Fruit fly (Drosophila melanogaster) whole organism, embryonic: ENCODE data around the gene LSm3.
A peak's percentile ranks its signal among the peaks of the same experiment; 100 is the strongest.

Experiments
- Blimp-1 ChIP-seq: fragments of 200-800 bp; sonication (Bioruptor generic); optimal IDR thresholded peaks from 3 replicates; lab custom pipeline; 2018; ENCODE audit warnings: missing biosample characterization, missing genetic modification characterization, mild to moderate bottlenecking, moderate library complexity, missing genetic modification reagents
- Bteb2 ChIP-seq: fragments of 200-800 bp; sonication (Bioruptor generic); optimal IDR thresholded peaks from 2 replicates; lab custom pipeline; 2016; ENCODE audit warnings: missing biosample characterization, missing genetic modification characterization
- CG11085 ChIP-seq: fragments of 200-800 bp; sonication (Bioruptor generic); IDR thresholded peaks from 2 replicates; pipeline ENCODE4 v1.3.6; 2022; ENCODE audit warnings: missing biosample characterization, missing genetic modification characterization
- CG11456 ChIP-seq: fragments of 200-800 bp; sonication (Bioruptor generic); IDR thresholded peaks from 3 replicates; pipeline ENCODE4 v1.3.6; 2022; ENCODE audit warnings: missing biosample characterization, missing genetic modification characterization
- CG1233 ChIP-seq: fragments of 200-800 bp; sonication (Bioruptor generic); optimal IDR thresholded peaks from 4 replicates; lab custom pipeline; 2018; ENCODE audit warnings: missing biosample characterization, mild to moderate bottlenecking, missing genetic modification characterization
- CG12769 ChIP-seq: fragments of 200-800 bp; sonication (Bioruptor generic); optimal IDR thresholded peaks from 2 replicates; lab custom pipeline; 2019; ENCODE audit warnings: missing biosample characterization, mild to moderate bottlenecking, missing genetic modification characterization, moderate library complexity
- CG13894 ChIP-seq: fragments of 200-800 bp; sonication (Bioruptor generic); optimal IDR thresholded peaks from 3 replicates; lab custom pipeline; 2018; ENCODE audit warnings: missing biosample characterization, mild to moderate bottlenecking, missing genetic modification characterization, moderate library complexity
- CG14050 ChIP-seq: fragments of 200-800 bp; sonication (Bioruptor generic); IDR thresholded peaks from 3 replicates; pipeline ENCODE4 v1.3.6; 2022; ENCODE audit warnings: missing biosample characterization, missing genetic modification characterization
- CG14441 ChIP-seq: fragments of 200-800 bp; sonication (Bioruptor generic); IDR thresholded peaks from 2 replicates; pipeline ENCODE4 v1.3.6; 2022; ENCODE audit warnings: missing biosample characterization, missing genetic modification characterization
- CG17385 ChIP-seq: fragments of 200-800 bp; sonication (Bioruptor generic); optimal IDR thresholded peaks from 3 replicates; lab custom pipeline; 2018; ENCODE audit warnings: missing biosample characterization, mild to moderate bottlenecking, missing genetic modification characterization
- CG17612 ChIP-seq: fragments of 200-800 bp; sonication (Bioruptor generic); IDR thresholded peaks from 2 replicates; pipeline ENCODE4 v1.3.6; 2022; ENCODE audit warnings: missing biosample characterization, missing genetic modification characterization
- CG2875 ChIP-seq: fragments of 200-800 bp; sonication (Bioruptor generic); optimal IDR thresholded peaks from 2 replicates; lab custom pipeline; 2017; ENCODE audit warnings: missing biosample characterization, mild to moderate bottlenecking, missing genetic modification characterization, missing genetic modification reagents
- CG3163 ChIP-seq: fragments of 200-800 bp; sonication (Bioruptor generic); optimal IDR thresholded peaks from 3 replicates; lab custom pipeline; 2016; ENCODE audit warnings: missing biosample characterization, missing genetic modification characterization
- CG3838 ChIP-seq: fragments of 200-800 bp; sonication (Bioruptor generic); optimal IDR thresholded peaks from 3 replicates; lab custom pipeline; 2016; ENCODE audit warnings: missing biosample characterization, missing genetic modification characterization
- CG4328 ChIP-seq: fragments of 200-800 bp; sonication (Bioruptor generic); optimal IDR thresholded peaks from 3 replicates; lab custom pipeline; 2017; ENCODE audit warnings: missing biosample characterization, missing genetic modification reagents, missing genetic modification characterization
- CG6791 ChIP-seq: fragments of 200-800 bp; sonication (Bioruptor generic); IDR thresholded peaks from 3 replicates; pipeline ENCODE4 v1.3.6; 2022; ENCODE audit warnings: missing biosample characterization, missing genetic modification characterization; ENCODE audit not compliant: partially characterized antibody
- CG7271 ChIP-seq: fragments of 200-800 bp; sonication (Bioruptor generic); optimal IDR thresholded peaks from 2 replicates; lab custom pipeline; 2018; ENCODE audit warnings: missing biosample characterization, mild to moderate bottlenecking, missing genetic modification characterization, moderate library complexity
- CG8359 ChIP-seq: fragments of 200-800 bp; sonication (Bioruptor generic); optimal IDR thresholded peaks from 2 replicates; lab custom pipeline; 2017; ENCODE audit warnings: missing biosample characterization, mild to moderate bottlenecking, missing genetic modification characterization, borderline replicate concordance
- D19A ChIP-seq: fragments of 200-800 bp; optimal IDR thresholded peaks from 3 replicates; lab custom pipeline; 2019; ENCODE audit warnings: missing biosample characterization, mild to moderate bottlenecking, missing genetic modification characterization, moderate library complexity
- Eip74EF ChIP-seq, 2 experiments: fragments of 200-800 bp in 1 of 2; fragments of >200 bp in 1 of 2; sonication (Bioruptor generic) in 1 of 2; optimal IDR thresholded peaks; 2 replicates each; lab custom pipeline; 2017 to 2019; ENCODE audit warnings: missing biosample characterization in 2 of 2, missing genetic modification characterization in 2 of 2, mild to moderate bottlenecking in 1 of 2, moderate library complexity in 1 of 2
- Lim3 ChIP-seq: fragments of 200-800 bp; sonication (Bioruptor generic); IDR thresholded peaks from 2 replicates; pipeline ENCODE4 v1.3.6; 2022; ENCODE audit warnings: missing biosample characterization, missing genetic modification characterization
- Mad ChIP-seq: fragments of 200-800 bp; sonication (Bioruptor generic); optimal IDR thresholded peaks from 2 replicates; lab custom pipeline; 2016; ENCODE audit warnings: missing biosample characterization, missing genetic modification characterization
- Mrtf ChIP-seq: fragments of 200-800 bp; sonication (Bioruptor generic); IDR thresholded peaks from 3 replicates; pipeline ENCODE4 v1.3.6; 2022; ENCODE audit warnings: missing biosample characterization, missing genetic modification characterization
- Trl ChIP-seq, 3 experiments: fragments of >200 bp in 2 of 3; fragments of 200-800 bp in 1 of 3; sonication (Bioruptor generic) in 1 of 3; optimal IDR thresholded peaks; 2 replicates in 1 of 3; 3 replicates in 2 of 3; lab custom pipeline; 2016 to 2017; ENCODE audit warnings: missing biosample characterization in 1 of 3, missing genetic modification characterization in 1 of 3
- YL-1 ChIP-seq: fragments of 200-800 bp; sonication (Bioruptor generic); optimal IDR thresholded peaks from 3 replicates; lab custom pipeline; 2017; ENCODE audit warnings: missing biosample characterization, mild to moderate bottlenecking, missing genetic modification characterization
- abd-A ChIP-seq: fragments of 200-800 bp; sonication (Bioruptor generic); optimal IDR thresholded peaks from 3 replicates; lab custom pipeline; 2019; ENCODE audit warnings: missing biosample characterization, mild to moderate bottlenecking, missing genetic modification characterization, moderate library complexity
- bbx ChIP-seq: fragments of 200-800 bp; sonication (Bioruptor generic); IDR thresholded peaks from 2 replicates; pipeline ENCODE4 v1.3.6; 2022; ENCODE audit warnings: missing biosample characterization, missing genetic modification characterization; ENCODE audit not compliant: partially characterized antibody
- bsh ChIP-seq, 2 experiments: fragments of 200-800 bp; sonication (Bioruptor generic); optimal IDR thresholded peaks; 2 replicates each; lab custom pipeline; 2017 to 2018; ENCODE audit warnings: mild to moderate bottlenecking in 2 of 2, missing biosample characterization in 2 of 2, missing genetic modification characterization in 2 of 2, moderate library complexity in 1 of 2
- cato ChIP-seq: fragments of 200-800 bp; sonication (Bioruptor generic); optimal IDR thresholded peaks from 2 replicates; lab custom pipeline; 2016; ENCODE audit warnings: missing biosample characterization, missing genetic modification characterization, borderline replicate concordance
- chm ChIP-seq: fragments of 200-800 bp; sonication (Bioruptor generic); IDR thresholded peaks from 2 replicates; pipeline ENCODE4 v1.3.6; 2022; ENCODE audit warnings: missing biosample characterization, missing genetic modification characterization
- ci ChIP-seq: fragments of 200-800 bp; sonication (Bioruptor generic); IDR thresholded peaks from 3 replicates; pipeline ENCODE4 v1.3.6; 2022; ENCODE audit warnings: missing biosample characterization, missing genetic modification characterization
- crp ChIP-seq, 2 experiments: fragments of 200-800 bp; sonication (Bioruptor generic); optimal IDR thresholded peaks; 2 replicates in 1 of 2; 3 replicates in 1 of 2; lab custom pipeline; 2017; ENCODE audit warnings: missing biosample characterization in 2 of 2, missing genetic modification characterization in 2 of 2, mild to moderate bottlenecking in 1 of 2, moderate library complexity in 1 of 2
- dpn ChIP-seq, 2 experiments: fragments of 200-800 bp; sonication (Bioruptor generic); optimal IDR thresholded peaks; 3 replicates each; lab custom pipeline; 2016; ENCODE audit warnings: missing biosample characterization in 2 of 2, missing genetic modification characterization in 2 of 2
- gfzf ChIP-seq: fragments of 200-800 bp; sonication (Bioruptor generic); optimal IDR thresholded peaks from 2 replicates; lab custom pipeline; 2016; ENCODE audit warnings: missing biosample characterization, mild to moderate bottlenecking, missing genetic modification characterization, moderate library complexity
- hb ChIP-seq: fragments of 200-800 bp; sonication (Bioruptor generic); IDR thresholded peaks from 3 replicates; pipeline ENCODE4 v1.3.6; 2022; ENCODE audit warnings: missing biosample characterization, missing genetic modification characterization; ENCODE audit not compliant: partially characterized antibody
- hkb ChIP-seq, 2 experiments: fragments of 200-800 bp in 1 of 2; fragments of >200 bp in 1 of 2; sonication (Bioruptor generic) in 1 of 2; IDR thresholded peaks in 1 of 2; optimal IDR thresholded peaks in 1 of 2; 2 replicates each; pipeline versions ENCODE4 v1.3.6 to Lab custom; 2017 to 2022; ENCODE audit warnings: missing biosample characterization in 1 of 2, missing genetic modification characterization in 1 of 2
- jumu ChIP-seq: fragments of 200-800 bp; sonication (Bioruptor generic); optimal IDR thresholded peaks from 3 replicates; lab custom pipeline; 2016; ENCODE audit warnings: missing biosample characterization, missing genetic modification characterization
- nom ChIP-seq: fragments of 200-800 bp; sonication (Bioruptor generic); optimal IDR thresholded peaks from 2 replicates; lab custom pipeline; 2017; ENCODE audit warnings: missing biosample characterization, missing genetic modification characterization, mild to moderate bottlenecking, moderate library complexity, missing genetic modification reagents
- row ChIP-seq: fragments of 200-800 bp; sonication (Bioruptor generic); IDR thresholded peaks from 3 replicates; pipeline ENCODE4 v1.3.6; 2022; ENCODE audit warnings: missing biosample characterization, missing genetic modification characterization
- sens ChIP-seq: fragments of 200-800 bp; sonication (Bioruptor generic); peaks from one replicate; lab custom pipeline; 2016; ENCODE audit warnings: missing biosample characterization, missing genetic modification characterization
- seq ChIP-seq: fragments of 200-800 bp; sonication (Bioruptor generic); IDR thresholded peaks from 2 replicates; pipeline ENCODE4 v1.3.6; 2022; ENCODE audit warnings: missing biosample characterization, missing genetic modification characterization
- sna ChIP-seq: fragments of 200-800 bp; sonication (Bioruptor generic); IDR thresholded peaks from 2 replicates; pipeline ENCODE4 v1.3.6; 2022; ENCODE audit warnings: missing biosample characterization, missing genetic modification characterization; ENCODE audit not compliant: partially characterized antibody
- so ChIP-seq: fragments of 200-800 bp; sonication (Bioruptor generic); IDR thresholded peaks from 3 replicates; pipeline ENCODE4 v1.3.6; 2022; ENCODE audit warnings: missing biosample characterization, missing genetic modification characterization
- tio ChIP-seq: fragments of 200-800 bp; sonication (Bioruptor generic); optimal IDR thresholded peaks from 2 replicates; lab custom pipeline; 2017; ENCODE audit warnings: missing biosample characterization, missing genetic modification characterization, inconsistent platforms
- zen ChIP-seq: fragments of 200-800 bp; sonication (Bioruptor generic); optimal IDR thresholded peaks from 3 replicates; lab custom pipeline; 2018; ENCODE audit warnings: missing biosample characterization, mild to moderate bottlenecking, missing genetic modification characterization, moderate library complexity
- zf30C ChIP-seq: fragments of 200-800 bp; sonication (Bioruptor generic); optimal IDR thresholded peaks from 3 replicates; lab custom pipeline; 2018; ENCODE audit warnings: missing biosample characterization, mild to moderate bottlenecking, missing genetic modification characterization
- zfh1 ChIP-seq: fragments of 200-800 bp; sonication (Bioruptor generic); IDR thresholded peaks from 3 replicates; pipeline ENCODE4 v1.3.6; 2022; ENCODE audit warnings: missing biosample characterization, missing genetic modification characterization

LSm3 gene

DNA sequence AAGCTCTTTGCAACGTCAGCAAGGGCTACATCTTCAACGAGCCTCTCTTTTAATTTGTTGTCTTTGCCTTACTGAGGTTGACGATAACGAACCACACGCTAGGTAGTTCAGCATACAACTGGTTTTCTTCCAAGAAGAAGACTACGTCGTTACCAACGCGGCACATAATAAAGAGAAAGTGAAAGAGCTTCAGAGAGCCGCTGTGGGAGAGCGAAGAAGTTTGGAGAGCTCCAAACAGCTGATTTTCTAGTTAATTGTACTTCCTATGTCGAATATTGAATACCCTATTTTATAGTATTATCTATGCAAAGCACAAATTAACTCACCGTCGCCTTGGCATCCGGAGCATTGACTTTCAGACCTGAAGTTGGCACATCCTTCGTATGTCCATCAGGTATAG is 40.7 kb upstream of the LSm3 start:
- no peak for TF ChIP-seq YL-1 (GFP tag; lab: Kevin White, UChicago)
- TF ChIP-seq sens: peak; percentile 64
- peak; percentile 81 for TF ChIP-seq D19A
- no peak for TF ChIP-seq CG17612
- TF ChIP-seq nom: peak; percentile 40
- no peak for TF ChIP-seq hkb (optimal IDR thresholded peaks at IDR 0.05; lab: Kevin White, UChicago)
- 0 out of 2 replicates have a peak, but pooled peaks have one; percentile 34 for TF ChIP-seq hkb (GFP tag; IDR thresholded peaks at IDR 0.05; lab: Robert Waterston, UW)
- TF ChIP-seq Mrtf (GFP tag; lab: Robert Waterston, UW): no peak
- TF ChIP-seq abd-A (tag; lab: Kevin White, UChicago): no peak
- TF ChIP-seq cato (GFP tag; lab: Kevin White, UChicago): no peak
- TF ChIP-seq Eip74EF (GFP tag; optimal IDR thresholded peaks at IDR 0.05; lab: Kevin White, UChicago): peak in 1 of 2 experiments; percentile 88
- TF ChIP-seq CG17385 (GFP tag; lab: Kevin White, UChicago): peak; percentile 70
- TF ChIP-seq bsh (GFP tag; optimal IDR thresholded peaks at IDR 0.05; lab: Kevin White, UChicago): no peak
- TF ChIP-seq zfh1 (GFP tag; lab: Robert Waterston, UW): no peak
- peak; percentile 93 for TF ChIP-seq Blimp-1 (GFP tag; lab: Kevin White, UChicago)
- TF ChIP-seq Trl (optimal IDR thresholded peaks at IDR 0.05; lab: Kevin White, UChicago): peak; percentile 61 to 64
- no peak for TF ChIP-seq Trl (GFP tag; optimal IDR thresholded peaks at IDR 0.05; lab: Kevin White, UChicago)
- TF ChIP-seq CG3163 (GFP tag; lab: Kevin White, UChicago): peak; percentile 66
- TF ChIP-seq sna (GFP tag; lab: Robert Waterston, UW): no peak
- TF ChIP-seq ci (GFP tag; lab: Robert Waterston, UW): 0 out of 3 replicates have a peak, but pooled peaks have one; percentile 17
- TF ChIP-seq bbx: 0 out of 2 replicates have a peak, but pooled peaks have one; percentile 18
- no peak for TF ChIP-seq CG13894
- peak in 1 of 2 experiments; percentile 49 for TF ChIP-seq crp (GFP tag; optimal IDR thresholded peaks at IDR 0.05; lab: Kevin White, UChicago)
- no peak for TF ChIP-seq CG12769 (tag; lab: Kevin White, UChicago)
- TF ChIP-seq CG1233 (GFP tag; lab: Kevin White, UChicago): no peak
- TF ChIP-seq CG6791 (GFP tag; lab: Robert Waterston, UW): no peak
- TF ChIP-seq CG14441: no peak
- no peak for TF ChIP-seq CG11085 (GFP tag; lab: Robert Waterston, UW)
- TF ChIP-seq CG8359 (GFP tag; lab: Kevin White, UChicago): no peak
- TF ChIP-seq CG11456 (GFP tag; lab: Robert Waterston, UW): no peak
- TF ChIP-seq Lim3: no peak
- TF ChIP-seq row (GFP tag; lab: Robert Waterston, UW): peak; percentile 30; the same call in 1 of the 3 replicates
- TF ChIP-seq, all 482 proteins: peak for 13

DNA sequence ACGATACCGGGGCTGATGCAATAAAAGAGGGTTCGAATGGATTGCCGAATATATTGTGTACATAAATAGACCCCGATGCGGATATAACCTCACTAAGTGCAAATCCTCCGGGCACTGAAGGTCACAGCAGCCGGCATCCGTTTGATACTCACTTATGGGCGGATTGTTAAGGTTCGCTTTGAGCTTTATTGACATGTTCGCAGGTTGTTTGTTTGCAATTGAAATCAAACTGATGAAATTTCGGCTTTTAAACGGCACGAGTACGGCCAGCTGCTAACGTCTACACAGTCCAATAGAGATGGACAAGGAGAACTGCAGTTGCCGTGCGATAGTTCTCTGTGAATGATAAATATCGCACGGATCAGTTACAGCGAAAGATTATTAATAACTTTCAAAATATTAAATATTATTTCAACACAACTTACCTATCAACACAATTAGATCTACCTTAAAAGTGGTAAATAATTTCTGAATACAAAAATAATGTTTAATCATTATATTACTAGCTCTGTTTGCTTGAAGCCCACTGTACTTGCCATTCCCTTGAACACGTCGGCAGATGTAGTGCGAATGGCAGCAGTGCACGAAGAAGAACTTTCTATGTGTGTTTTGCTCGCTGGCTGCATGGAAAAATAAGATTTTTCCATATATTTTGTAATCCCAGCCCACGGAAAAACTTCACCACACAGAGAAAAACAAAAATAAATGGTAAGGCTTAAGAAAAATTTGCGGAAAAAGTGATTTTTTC is 37.8 kb upstream of the LSm3 start, which contains the start of the genes GluProRS and AP-1sigma:
Gene GluProRS (minus strand): TSS at position 301 of the 748 bp plus-strand sequence.
Gene AP-1sigma (plus strand): TSS at position 561 of the 748 bp plus-strand sequence.
- TF ChIP-seq CG3838 (GFP tag; lab: Kevin White, UChicago): peak; percentile 77
- no peak for TF ChIP-seq gfzf (GFP tag; lab: Kevin White, UChicago)
- TF ChIP-seq CG7271: peak; percentile 63
- TF ChIP-seq chm (GFP tag; lab: Robert Waterston, UW): peak; percentile 93
- peak; percentile 90 for TF ChIP-seq CG14050 (GFP tag; lab: Robert Waterston, UW)
- peak; percentile 91 for TF ChIP-seq Mad (GFP tag; lab: Kevin White, UChicago)
- TF ChIP-seq CG11456 (GFP tag; lab: Robert Waterston, UW): peak; percentile 97
- peak; percentile 60 for TF ChIP-seq CG2875 (GFP tag; lab: Kevin White, UChicago)
- TF ChIP-seq dpn (GFP tag; optimal IDR thresholded peaks at IDR 0.05; lab: Kevin White, UChicago): peak; percentile 89 to 94
- TF ChIP-seq Bteb2 (GFP tag; lab: Kevin White, UChicago): peak; percentile 76
- TF ChIP-seq seq (GFP tag; lab: Robert Waterston, UW): peak; percentile 91
- peak; percentile 87 for TF ChIP-seq zen (tag; lab: Kevin White, UChicago)
- peak; percentile 85 for TF ChIP-seq CG4328 (GFP tag; lab: Kevin White, UChicago)
- TF ChIP-seq so: peak; percentile 92
- TF ChIP-seq zf30C: no peak
- TF ChIP-seq hb (GFP tag; lab: Robert Waterston, UW): peak; percentile 90
- peak; percentile 87 for TF ChIP-seq tio
- TF ChIP-seq jumu (GFP tag; lab: Kevin White, UChicago): peak; percentile 83
